Fruit fly (Drosophila melanogaster): ENCODE measurements around the gene ncm.

Gene ncm

dm6 chr2L:18448639-18449430 is at the start of gene ncm (continued):
- no peak for TF ChIP-seq gce (GFP tag; IDR thresholded peaks at IDR 0.05)
- TF ChIP-seq ATbp (GFP tag; optimal IDR thresholded peaks at IDR 0.05): no peak
- no peak for TF ChIP-seq CG11560 (tag; IDR thresholded peaks at IDR 0.05)
- no peak for TF ChIP-seq CG11398 (GFP tag; optimal IDR thresholded peaks at IDR 0.05)
- no peak for TF ChIP-seq Deaf1 (tag; optimal IDR thresholded peaks at IDR 0.05)
- no peak for TF ChIP-seq CG31224 (GFP tag; IDR thresholded peaks at IDR 0.05)
- no peak for TF ChIP-seq Trl (optimal IDR thresholded peaks at IDR 0.05)
- no peak for TF ChIP-seq Trl (GFP tag; optimal IDR thresholded peaks at IDR 0.05)
- no peak for TF ChIP-seq gcm2 (GFP tag; optimal IDR thresholded peaks at IDR 0.05)
- no peak for TF ChIP-seq CG5180 (GFP tag; optimal IDR thresholded peaks at IDR 0.05)
- no peak for TF ChIP-seq crc (GFP tag; optimal IDR thresholded peaks at IDR 0.05)
- no peak for TF ChIP-seq shn (GFP tag; optimal IDR thresholded peaks at IDR 0.05)
- no peak for TF ChIP-seq CG7928 (GFP tag; optimal IDR thresholded peaks at IDR 0.05)
- TF ChIP-seq lbe (GFP tag; optimal IDR thresholded peaks at IDR 0.05): no peak
- no peak for TF ChIP-seq zen (tag; optimal IDR thresholded peaks at IDR 0.05)
- TF ChIP-seq toy (GFP tag; IDR thresholded peaks at IDR 0.05): no peak
- TF ChIP-seq onecut (GFP tag; IDR thresholded peaks at IDR 0.05): no peak
- TF ChIP-seq CTCF (GFP tag; optimal IDR thresholded peaks at IDR 0.05): no peak
- no peak for TF ChIP-seq CG1233 (GFP tag; optimal IDR thresholded peaks at IDR 0.05)
- TF ChIP-seq Blimp-1 (GFP tag; optimal IDR thresholded peaks at IDR 0.05): no peak
- peak; percentile 47 for TF ChIP-seq CG10267 (tag; optimal IDR thresholded peaks at IDR 0.05)
- TF ChIP-seq CG7786 (GFP tag; optimal IDR thresholded peaks at IDR 0.05): no peak
- no peak for TF ChIP-seq HHEX (GFP tag; optimal IDR thresholded peaks at IDR 0.05)
- TF ChIP-seq row (GFP tag; IDR thresholded peaks at IDR 0.05): peak; percentile 79
- no peak for TF ChIP-seq Oli (tag; optimal IDR thresholded peaks at IDR 0.05)
- no peak for TF ChIP-seq bcd (GFP tag; optimal IDR thresholded peaks at IDR 0.05)
- TF ChIP-seq Chrac-16 (GFP tag; optimal IDR thresholded peaks at IDR 0.05): peak; percentile 26
- peak; percentile 77 for TF ChIP-seq CG2116 (GFP tag; optimal IDR thresholded peaks at IDR 0.05)
- TF ChIP-seq stc (GFP tag; IDR thresholded peaks at IDR 0.05): no peak
- no peak; the same call in 1 of the 2 replicates for TF ChIP-seq slbo (GFP tag; IDR thresholded peaks at IDR 0.05)
- no peak for TF ChIP-seq CG10959 (GFP tag; IDR thresholded peaks at IDR 0.05)
- TF ChIP-seq fd3F (GFP tag; optimal IDR thresholded peaks at IDR 0.05): no peak
- peak; percentile 73 for TF ChIP-seq MESR4 (GFP tag; optimal IDR thresholded peaks at IDR 0.05)
- TF ChIP-seq az2 (GFP tag; optimal IDR thresholded peaks at IDR 0.05): no peak
- TF ChIP-seq fd64A (GFP tag; optimal IDR thresholded peaks at IDR 0.05): no peak
- TF ChIP-seq CG8359 (GFP tag; optimal IDR thresholded peaks at IDR 0.05; ENCODE audit: borderline replicate concordance): no peak
- no peak for TF ChIP-seq sens-2 (GFP tag; IDR thresholded peaks at IDR 0.05)
- no peak for TF ChIP-seq CG7987 (GFP tag; optimal IDR thresholded peaks at IDR 0.05)
- no peak for TF ChIP-seq tgo (GFP tag; IDR thresholded peaks at IDR 0.05)
- peak; percentile 41; the same call in 1 of the 2 replicates for TF ChIP-seq CG9932 (GFP tag; IDR thresholded peaks at IDR 0.05)
- no peak for TF ChIP-seq CG7357 (GFP tag; IDR thresholded peaks at IDR 0.05)
- TF ChIP-seq Mrtf (GFP tag; IDR thresholded peaks at IDR 0.05): no peak
- no peak for TF ChIP-seq CG11456 (GFP tag; IDR thresholded peaks at IDR 0.05)
- peak; percentile 29 for TF ChIP-seq Myb (GFP tag; optimal IDR thresholded peaks at IDR 0.05)
- no peak for TF ChIP-seq vfl (GFP tag; optimal IDR thresholded peaks at IDR 0.05)
- peak; percentile 93 for TF ChIP-seq CG1603 (tag; optimal IDR thresholded peaks at IDR 0.05)
- no peak for TF ChIP-seq CG8281 (tag; optimal IDR thresholded peaks at IDR 0.05)
- no peak for TF ChIP-seq her (GFP tag; optimal IDR thresholded peaks at IDR 0.05)
- TF ChIP-seq CG17385 (GFP tag; optimal IDR thresholded peaks at IDR 0.05): peak; percentile 96
- TF ChIP-seq Hr3 (GFP tag; optimal IDR thresholded peaks at IDR 0.05): peak; percentile 19
- no peak for TF ChIP-seq Atf3 (GFP tag; optimal IDR thresholded peaks at IDR 0.05)
- TF ChIP-seq mam (GFP tag; optimal IDR thresholded peaks at IDR 0.05): no peak

Measured in whole organism, embryonic.